Fruit fly (Drosophila melanogaster) whole organism, embryonic: ENCODE measurements around the gene LUBEL.

ENCODE experiments used
- CG10321 ChIP-seq: fragments of 200-800 bp; sonication (Bioruptor generic); IDR thresholded peaks from 2 replicates; pipeline ENCODE4 v1.3.6; 2022; ENCODE audit warnings: missing biosample characterization, missing genetic modification characterization
- CG10565 ChIP-seq: fragments of 200-800 bp; sonication (Bioruptor generic); optimal IDR thresholded peaks from 3 replicates; lab custom pipeline; 2016; ENCODE audit warnings: missing biosample characterization, mild to moderate bottlenecking, missing genetic modification characterization
- CG11504 ChIP-seq: fragments of 200-800 bp; sonication (Bioruptor generic); optimal IDR thresholded peaks from 3 replicates; lab custom pipeline; 2019; ENCODE audit warnings: missing biosample characterization, mild to moderate bottlenecking, missing genetic modification characterization, moderate library complexity
- CG11695 ChIP-seq: fragments of 200-800 bp; sonication (Bioruptor generic); IDR thresholded peaks from 3 replicates; pipeline ENCODE4 v1.3.6; 2022; ENCODE audit warnings: missing biosample characterization, missing genetic modification characterization
- CG12744 ChIP-seq: fragments of 200-800 bp; sonication (Bioruptor generic); optimal IDR thresholded peaks from 2 replicates; lab custom pipeline; 2016; ENCODE audit warnings: missing biosample characterization, missing genetic modification characterization
- CG13123 ChIP-seq: fragments of 200-800 bp; sonication (Bioruptor generic); optimal IDR thresholded peaks from 2 replicates; lab custom pipeline; 2016; ENCODE audit warnings: missing biosample characterization, missing genetic modification characterization
- CG13894 ChIP-seq: fragments of 200-800 bp; sonication (Bioruptor generic); optimal IDR thresholded peaks from 3 replicates; lab custom pipeline; 2018; ENCODE audit warnings: missing biosample characterization, mild to moderate bottlenecking, missing genetic modification characterization, moderate library complexity
- CG14667 ChIP-seq: fragments of 200-800 bp; sonication (Bioruptor generic); IDR thresholded peaks from 2 replicates; pipeline ENCODE4 v1.3.6; 2022; ENCODE audit warnings: missing biosample characterization, missing genetic modification characterization
- CG1602 ChIP-seq: fragments of 200-800 bp; sonication (Bioruptor generic); optimal IDR thresholded peaks from 3 replicates; lab custom pipeline; 2016; ENCODE audit warnings: missing biosample characterization, missing genetic modification characterization
- CG30403 ChIP-seq: fragments of 200-800 bp; sonication (Bioruptor generic); optimal IDR thresholded peaks from 3 replicates; lab custom pipeline; 2016; ENCODE audit warnings: missing biosample characterization, missing genetic modification characterization
- CG33557 ChIP-seq: fragments of 200-800 bp; sonication (Bioruptor generic); optimal IDR thresholded peaks from 2 replicates; lab custom pipeline; 2019; ENCODE audit warnings: missing biosample characterization, mild to moderate bottlenecking, missing genetic modification characterization, moderate library complexity
- CG3407 ChIP-seq: fragments of 200-800 bp; sonication (Bioruptor generic); optimal IDR thresholded peaks from 2 replicates; lab custom pipeline; 2018; ENCODE audit warnings: missing biosample characterization, mild to moderate bottlenecking, missing genetic modification characterization
- CG4707 ChIP-seq: fragments of 200-800 bp; sonication (Bioruptor generic); optimal IDR thresholded peaks from 2 replicates; lab custom pipeline; 2018; ENCODE audit warnings: missing biosample characterization, mild to moderate bottlenecking, missing genetic modification characterization, moderate library complexity
- CG4854 ChIP-seq: fragments of 200-800 bp; sonication (Bioruptor generic); optimal IDR thresholded peaks from 2 replicates; lab custom pipeline; 2016; ENCODE audit warnings: missing biosample characterization, missing genetic modification characterization, inconsistent platforms
- CG6689 ChIP-seq: fragments of 200-800 bp; sonication (Bioruptor generic); IDR thresholded peaks from 2 replicates; pipeline ENCODE4 v1.3.6; 2022; ENCODE audit warnings: missing biosample characterization, missing genetic modification characterization
- CG8388 ChIP-seq: fragments of 200-800 bp; sonication (Bioruptor generic); optimal IDR thresholded peaks from 2 replicates; lab custom pipeline; 2019; ENCODE audit warnings: missing biosample characterization, mild to moderate bottlenecking, missing genetic modification characterization, moderate library complexity
- D19A ChIP-seq: fragments of 200-800 bp; optimal IDR thresholded peaks from 3 replicates; lab custom pipeline; 2019; ENCODE audit warnings: missing biosample characterization, mild to moderate bottlenecking, missing genetic modification characterization, moderate library complexity
- Deaf1 ChIP-seq: fragments of 200-800 bp; optimal IDR thresholded peaks from 3 replicates; lab custom pipeline; 2019; ENCODE audit warnings: missing biosample characterization, mild to moderate bottlenecking, missing genetic modification characterization, moderate library complexity
- E2f1 ChIP-seq: fragments of 200-800 bp; sonication (Bioruptor generic); IDR thresholded peaks from 2 replicates; pipeline ENCODE4 v1.3.6; 2022; ENCODE audit warnings: missing biosample characterization, missing genetic modification characterization
- Hr51 ChIP-seq, 2 experiments: fragments of 200-800 bp; sonication (Bioruptor generic); optimal IDR thresholded peaks; 2 replicates in 1 of 2; 3 replicates in 1 of 2; lab custom pipeline; 2016 to 2018; ENCODE audit warnings: missing biosample characterization in 2 of 2, missing genetic modification characterization in 2 of 2, mild to moderate bottlenecking in 1 of 2, moderate library complexity in 1 of 2
- Lim3 ChIP-seq: fragments of 200-800 bp; sonication (Bioruptor generic); IDR thresholded peaks from 2 replicates; pipeline ENCODE4 v1.3.6; 2022; ENCODE audit warnings: missing biosample characterization, missing genetic modification characterization
- Meics ChIP-seq: fragments of 200-800 bp; sonication (Bioruptor generic); optimal IDR thresholded peaks from 2 replicates; lab custom pipeline; 2017; ENCODE audit warnings: missing biosample characterization, mild to moderate bottlenecking, missing genetic modification characterization
- Optix ChIP-seq: fragments of 200-800 bp; sonication (Bioruptor generic); IDR thresholded peaks from 3 replicates; pipeline ENCODE4 v1.3.6; 2022; ENCODE audit warnings: missing biosample characterization, missing genetic modification characterization
- Rfx ChIP-seq: fragments of 200-800 bp; sonication (Bioruptor generic); IDR thresholded peaks from 2 replicates; pipeline ENCODE4 v1.3.6; 2022; ENCODE audit warnings: missing biosample characterization, missing genetic modification characterization
- Sox100B ChIP-seq: fragments of 200-800 bp; sonication (Bioruptor generic); optimal IDR thresholded peaks from 3 replicates; lab custom pipeline; 2018; ENCODE audit warnings: missing biosample characterization, mild to moderate bottlenecking, missing genetic modification characterization
- Sox102F ChIP-seq: fragments of 200-800 bp; sonication (Bioruptor generic); optimal IDR thresholded peaks from 2 replicates; lab custom pipeline; 2018; ENCODE audit warnings: missing biosample characterization, mild to moderate bottlenecking, missing genetic modification characterization, moderate library complexity
- Tbp ChIP-seq: fragments of >200 bp; optimal IDR thresholded peaks from 2 replicates; lab custom pipeline; 2018; ENCODE audit warnings: missing biosample characterization, missing genetic modification characterization
- Xrp1 ChIP-seq: fragments of 200-800 bp; sonication (Bioruptor generic); IDR thresholded peaks from 2 replicates; pipeline ENCODE4 v1.3.6; 2022; ENCODE audit warnings: missing biosample characterization, missing genetic modification characterization
- abd-A ChIP-seq: fragments of 200-800 bp; sonication (Bioruptor generic); optimal IDR thresholded peaks from 3 replicates; lab custom pipeline; 2019; ENCODE audit warnings: missing biosample characterization, mild to moderate bottlenecking, missing genetic modification characterization, moderate library complexity
- ac ChIP-seq: fragments of 200-800 bp; sonication (Bioruptor generic); optimal IDR thresholded peaks from 3 replicates; lab custom pipeline; 2017; ENCODE audit warnings: missing biosample characterization, mild to moderate bottlenecking, missing genetic modification characterization
- al ChIP-seq: fragments of 200-800 bp; sonication (Bioruptor generic); IDR thresholded peaks from 2 replicates; pipeline ENCODE4 v1.3.6; 2022; ENCODE audit warnings: missing biosample characterization, missing genetic modification characterization
- btn ChIP-seq: fragments of 200-800 bp; sonication (Bioruptor generic); optimal IDR thresholded peaks from 2 replicates; lab custom pipeline; 2016; ENCODE audit warnings: missing biosample characterization, missing genetic modification characterization
- dysf ChIP-seq: fragments of 200-800 bp; sonication (Bioruptor generic); IDR thresholded peaks from 3 replicates; pipeline ENCODE4 v1.3.6; 2022; ENCODE audit warnings: missing biosample characterization, missing genetic modification characterization
- fd96Cb ChIP-seq: fragments of 200-800 bp; sonication (Bioruptor generic); optimal IDR thresholded peaks from 2 replicates; lab custom pipeline; 2018; ENCODE audit warnings: missing biosample characterization, mild to moderate bottlenecking, missing genetic modification characterization, moderate library complexity
- gfzf ChIP-seq: fragments of 200-800 bp; sonication (Bioruptor generic); optimal IDR thresholded peaks from 2 replicates; lab custom pipeline; 2016; ENCODE audit warnings: missing biosample characterization, mild to moderate bottlenecking, missing genetic modification characterization, moderate library complexity
- gro ChIP-seq: fragments of 200-800 bp; sonication (Bioruptor generic); optimal IDR thresholded peaks from 2 replicates; lab custom pipeline; 2016; ENCODE audit warnings: missing biosample characterization, missing genetic modification characterization
- ind ChIP-seq: fragments of 200-800 bp; sonication (Bioruptor generic); optimal IDR thresholded peaks from 3 replicates; lab custom pipeline; 2016; ENCODE audit warnings: missing biosample characterization, missing genetic modification characterization
- jing ChIP-seq: fragments of 200-800 bp; sonication (Bioruptor generic); optimal IDR thresholded peaks from 2 replicates; lab custom pipeline; 2018; ENCODE audit warnings: missing biosample characterization, mild to moderate bottlenecking, missing genetic modification characterization
- lab ChIP-seq: fragments of 200-800 bp; sonication (Bioruptor generic); optimal IDR thresholded peaks from 3 replicates; lab custom pipeline; 2017; ENCODE audit warnings: missing biosample characterization, missing genetic modification characterization, mild to moderate bottlenecking, moderate library complexity, missing genetic modification reagents
- nmo ChIP-seq: fragments of 200-800 bp; sonication (Bioruptor generic); optimal IDR thresholded peaks from 2 replicates; lab custom pipeline; 2018; ENCODE audit warnings: missing biosample characterization, mild to moderate bottlenecking, missing genetic modification characterization, moderate library complexity
- nom ChIP-seq: fragments of 200-800 bp; sonication (Bioruptor generic); optimal IDR thresholded peaks from 2 replicates; lab custom pipeline; 2017; ENCODE audit warnings: missing biosample characterization, missing genetic modification characterization, mild to moderate bottlenecking, moderate library complexity, missing genetic modification reagents
- prd ChIP-seq, 3 experiments: fragments of >200 bp in 2 of 3; fragments of 200-800 bp in 1 of 3; sonication (Bioruptor generic) in 1 of 3; optimal IDR thresholded peaks in 2 of 3; IDR thresholded peaks in 1 of 3; 2 replicates in 2 of 3; 3 replicates in 1 of 3; pipeline versions ENCODE4 v1.3.6 to Lab custom; 2017 to 2022; ENCODE audit warnings: missing biosample characterization in 1 of 3, missing genetic modification characterization in 1 of 3
- ro ChIP-seq: fragments of 200-800 bp; sonication (Bioruptor generic); IDR thresholded peaks from 2 replicates; pipeline ENCODE4 v1.3.6; 2022; ENCODE audit warnings: missing biosample characterization, missing genetic modification characterization
- slou ChIP-seq: fragments of 200-800 bp; sonication (Bioruptor generic); optimal IDR thresholded peaks from 3 replicates; lab custom pipeline; 2016; ENCODE audit warnings: missing biosample characterization, missing genetic modification characterization
- slp2 ChIP-seq: fragments of 200-800 bp; sonication (Bioruptor generic); optimal IDR thresholded peaks from 2 replicates; lab custom pipeline; 2016; ENCODE audit warnings: missing biosample characterization, missing genetic modification characterization
- stwl ChIP-seq: fragments of 200-800 bp; sonication (Bioruptor generic); optimal IDR thresholded peaks from 3 replicates; lab custom pipeline; 2018; ENCODE audit warnings: missing biosample characterization, mild to moderate bottlenecking, missing genetic modification characterization, moderate library complexity
- tx ChIP-seq: fragments of 200-800 bp; sonication (Bioruptor generic); optimal IDR thresholded peaks from 2 replicates; lab custom pipeline; 2016; ENCODE audit warnings: missing biosample characterization, missing genetic modification characterization
- wek ChIP-seq: fragments of 200-800 bp; sonication (Bioruptor generic); optimal IDR thresholded peaks from 3 replicates; lab custom pipeline; 2018; ENCODE audit warnings: missing biosample characterization, mild to moderate bottlenecking, missing genetic modification characterization, moderate library complexity
- zen2 ChIP-seq: fragments of 200-800 bp; sonication (Bioruptor generic); IDR thresholded peaks from 3 replicates; pipeline ENCODE4 v1.3.6; 2022; ENCODE audit warnings: missing biosample characterization, missing genetic modification characterization; ENCODE audit not compliant: partially characterized antibody

The LUBEL gene

DNA sequence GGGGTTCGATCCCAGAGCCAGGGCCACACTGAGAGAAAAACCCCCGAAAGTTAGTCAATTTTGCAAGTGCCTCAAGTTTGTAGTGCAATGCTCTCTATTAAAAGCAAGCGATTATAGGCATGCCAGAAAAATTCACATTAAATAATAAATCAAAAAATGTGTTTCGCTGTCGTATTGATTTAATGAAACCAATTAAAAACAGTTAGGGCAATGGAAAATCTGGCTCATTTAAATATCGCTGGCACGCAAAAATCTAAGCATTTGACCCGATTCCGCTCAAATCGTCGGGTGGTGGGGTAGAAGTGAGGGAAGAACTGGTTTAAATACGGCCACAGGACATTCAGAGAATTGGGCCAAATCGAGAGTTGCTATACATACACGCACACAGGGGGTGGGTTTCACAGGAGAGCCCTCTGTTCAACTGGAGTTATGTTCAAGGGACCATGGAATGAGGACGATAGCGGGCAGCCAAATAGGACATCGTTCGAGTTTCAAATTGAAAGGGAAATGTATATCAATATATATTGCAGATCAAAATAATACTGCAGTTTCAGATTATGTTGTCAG lies 22.5 kb upstream of the LUBEL start (continued):
- TF ChIP-seq gfzf (GFP tag; lab: Kevin White, UChicago) (no peak), wek (no peak), CG3407 (no peak), Xrp1 (GFP tag; lab: Robert Waterston, UW) (peak; percentile 37; the same call in 1 of the 2 replicates), CG10565 (GFP tag; lab: Kevin White, UChicago) (no peak), ro (GFP tag; lab: Robert Waterston, UW) (no peak), Optix (0 out of 3 replicates have a peak, but pooled peaks have one; percentile 27), Tbp (GFP tag; lab: Kevin White, UChicago) (no peak), Sox102F (peak; percentile 32), CG12744 (GFP tag; lab: Kevin White, UChicago) (peak; percentile 28), jing (GFP tag; lab: Kevin White, UChicago) (no peak), lab (GFP tag; lab: Kevin White, UChicago) (peak; percentile 46), btn (GFP tag; lab: Kevin White, UChicago) (peak; percentile 27), CG13894 (tag; lab: Kevin White, UChicago) (peak; percentile 88), abd-A (tag; lab: Kevin White, UChicago) (peak; percentile 79), ind (GFP tag; lab: Kevin White, UChicago) (peak; percentile 30), CG14667 (no peak), Hr51 (GFP tag; optimal IDR thresholded peaks at IDR 0.05; lab: Kevin White, UChicago) (peak in 1 of 2 experiments; percentile 29), Rfx (peak; percentile 30), CG6689 (GFP tag; lab: Robert Waterston, UW) (0 out of 2 replicates have a peak, but pooled peaks have one; percentile 7), CG4707 (GFP tag; lab: Kevin White, UChicago) (peak; percentile 55), zen2 (GFP tag; lab: Robert Waterston, UW) (no peak), nmo (GFP tag; lab: Kevin White, UChicago) (peak; percentile 35), slp2 (peak; percentile 47), CG13123 (no peak), ac (GFP tag; lab: Kevin White, UChicago) (peak; percentile 10), stwl (tag; lab: Kevin White, UChicago) (no peak), D19A (tag; lab: Kevin White, UChicago) (peak; percentile 14), dysf (GFP tag; lab: Robert Waterston, UW) (peak; percentile 41; the same call in 1 of the 3 replicates), Sox100B (GFP tag; lab: Kevin White, UChicago) (peak; percentile 1), CG1602 (GFP tag; lab: Kevin White, UChicago) (no peak), Lim3 (GFP tag; lab: Robert Waterston, UW) (no peak), CG33557 (GFP tag; lab: Kevin White, UChicago) (no peak), nom (GFP tag; lab: Kevin White, UChicago) (no peak), slou (GFP tag; lab: Kevin White, UChicago) (no peak), Meics (peak; percentile 56), al (GFP tag; lab: Robert Waterston, UW) (no peak), fd96Cb (peak; percentile 35), CG11695 (no peak), CG4854 (no peak), CG30403 (GFP tag; lab: Kevin White, UChicago) (peak; percentile 30), CG10321 (no peak), CG11504 (tag; lab: Kevin White, UChicago) (peak; percentile 39), prd (optimal IDR thresholded peaks at IDR 0.05; lab: Kevin White, UChicago) (no peak), prd (GFP tag; IDR thresholded peaks at IDR 0.05; lab: Robert Waterston, UW) (peak; percentile 52; the same call in 2 of the 3 replicates), tx (GFP tag; lab: Kevin White, UChicago) (no peak), Deaf1 (tag; lab: Kevin White, UChicago) (peak; percentile 4), E2f1 (GFP tag; lab: Robert Waterston, UW) (0 out of 2 replicates have a peak, but pooled peaks have one; percentile 28), CG8388 (GFP tag; lab: Kevin White, UChicago) (no peak), gro (GFP tag; lab: Kevin White, UChicago) (no peak)
